Fruit fly (Drosophila melanogaster) whole organism, embryonic: ENCODE measurements around the gene CG31139.

Source experiments
- CG10147 ChIP-seq: fragments of 200-800 bp; sonication (Bioruptor generic); optimal IDR thresholded peaks from 2 replicates; lab custom pipeline; 2019; ENCODE audit warnings: missing biosample characterization, mild to moderate bottlenecking, missing genetic modification characterization, moderate library complexity
- CG10959 ChIP-seq: fragments of 200-800 bp; sonication (Bioruptor generic); IDR thresholded peaks from 2 replicates; pipeline ENCODE4 v1.3.6; 2022; ENCODE audit warnings: missing biosample characterization, missing genetic modification characterization
- CG11696 ChIP-seq: fragments of 200-800 bp; sonication (Bioruptor generic); IDR thresholded peaks from 2 replicates; pipeline ENCODE4 v1.3.6; 2022; ENCODE audit warnings: missing biosample characterization, missing genetic modification characterization
- CG12942 ChIP-seq: fragments of 200-800 bp; sonication (Bioruptor generic); optimal IDR thresholded peaks from 3 replicates; lab custom pipeline; 2016; ENCODE audit warnings: missing biosample characterization, missing genetic modification characterization
- CG13624 ChIP-seq: fragments of 200-800 bp; sonication (Bioruptor generic); optimal IDR thresholded peaks from 2 replicates; lab custom pipeline; 2016; ENCODE audit warnings: missing biosample characterization, missing genetic modification characterization
- CG15479 ChIP-seq: fragments of 200-800 bp; sonication (Bioruptor generic); optimal IDR thresholded peaks from 3 replicates; lab custom pipeline; 2019; ENCODE audit warnings: missing biosample characterization, mild to moderate bottlenecking, missing genetic modification characterization, moderate library complexity
- CG15696 ChIP-seq: fragments of 200-800 bp; sonication (Bioruptor generic); optimal IDR thresholded peaks from 2 replicates; lab custom pipeline; 2019; ENCODE audit warnings: missing biosample characterization, mild to moderate bottlenecking, missing genetic modification characterization, moderate library complexity
- CG1602 ChIP-seq: fragments of 200-800 bp; sonication (Bioruptor generic); optimal IDR thresholded peaks from 3 replicates; lab custom pipeline; 2016; ENCODE audit warnings: missing biosample characterization, missing genetic modification characterization
- CG1647 ChIP-seq: fragments of 200-800 bp; sonication (Bioruptor generic); optimal IDR thresholded peaks from 3 replicates; lab custom pipeline; 2016; ENCODE audit warnings: missing biosample characterization, missing genetic modification characterization
- CG18262 ChIP-seq: fragments of 200-800 bp; optimal IDR thresholded peaks from 3 replicates; lab custom pipeline; 2019; ENCODE audit warnings: missing biosample characterization, mild to moderate bottlenecking, missing genetic modification characterization, moderate library complexity
- CG18599 ChIP-seq: fragments of 200-800 bp; sonication (Bioruptor generic); optimal IDR thresholded peaks from 3 replicates; lab custom pipeline; 2017; ENCODE audit warnings: missing biosample characterization, missing genetic modification characterization, mild to moderate bottlenecking, moderate library complexity, missing genetic modification reagents
- CG2116 ChIP-seq: fragments of 200-800 bp; sonication (Bioruptor generic); optimal IDR thresholded peaks from 3 replicates; lab custom pipeline; 2018; ENCODE audit warnings: missing biosample characterization, mild to moderate bottlenecking, missing genetic modification characterization
- CG2129 ChIP-seq: fragments of 200-800 bp; sonication (Bioruptor generic); IDR thresholded peaks from 2 replicates; pipeline ENCODE4 v1.3.6; 2022; ENCODE audit warnings: missing biosample characterization, missing genetic modification characterization; ENCODE audit not compliant: partially characterized antibody
- CG2875 ChIP-seq: fragments of 200-800 bp; sonication (Bioruptor generic); optimal IDR thresholded peaks from 2 replicates; lab custom pipeline; 2017; ENCODE audit warnings: missing biosample characterization, mild to moderate bottlenecking, missing genetic modification characterization, missing genetic modification reagents
- CG30431 ChIP-seq: fragments of 200-800 bp; sonication (Bioruptor generic); optimal IDR thresholded peaks from 2 replicates; lab custom pipeline; 2017; ENCODE audit warnings: missing biosample characterization, missing genetic modification characterization
- CG3163 ChIP-seq: fragments of 200-800 bp; sonication (Bioruptor generic); optimal IDR thresholded peaks from 3 replicates; lab custom pipeline; 2016; ENCODE audit warnings: missing biosample characterization, missing genetic modification characterization
- CG32767 ChIP-seq: fragments of 200-800 bp; sonication (Bioruptor generic); IDR thresholded peaks from 2 replicates; pipeline ENCODE4 v1.3.6; 2022; ENCODE audit warnings: missing biosample characterization, missing genetic modification characterization
- CG4328 ChIP-seq: fragments of 200-800 bp; sonication (Bioruptor generic); optimal IDR thresholded peaks from 3 replicates; lab custom pipeline; 2017; ENCODE audit warnings: missing biosample characterization, missing genetic modification reagents, missing genetic modification characterization
- CG6175 ChIP-seq: fragments of 200-800 bp; sonication (Bioruptor generic); IDR thresholded peaks from 3 replicates; pipeline ENCODE4 v1.3.6; 2022; ENCODE audit warnings: missing biosample characterization, missing genetic modification characterization
- CG6254 ChIP-seq: fragments of 200-800 bp; sonication (Bioruptor generic); optimal IDR thresholded peaks from 3 replicates; lab custom pipeline; 2017; ENCODE audit warnings: mild to moderate bottlenecking, missing biosample characterization, missing genetic modification reagents, missing genetic modification characterization
- CG6272 ChIP-seq: fragments of 200-800 bp; sonication (Bioruptor generic); IDR thresholded peaks from 2 replicates; pipeline ENCODE4 v1.3.6; 2022; ENCODE audit warnings: missing biosample characterization, missing genetic modification characterization
- CG6854 ChIP-seq: fragments of 200-800 bp; sonication (Bioruptor generic); optimal IDR thresholded peaks from 3 replicates; lab custom pipeline; 2017; ENCODE audit warnings: missing biosample characterization, mild to moderate bottlenecking, missing genetic modification characterization
- CG7372 ChIP-seq: fragments of 200-800 bp; sonication (Bioruptor generic); IDR thresholded peaks from 2 replicates; pipeline ENCODE4 v1.3.6; 2022; ENCODE audit warnings: missing biosample characterization, missing genetic modification characterization
- CG9797 ChIP-seq: fragments of 200-800 bp; sonication (Bioruptor generic); optimal IDR thresholded peaks from 3 replicates; lab custom pipeline; 2018; ENCODE audit warnings: missing biosample characterization, mild to moderate bottlenecking, missing genetic modification characterization
- CoRest ChIP-seq: fragments of 200-800 bp; sonication (Bioruptor generic); optimal IDR thresholded peaks from 3 replicates; lab custom pipeline; 2018; ENCODE audit warnings: missing biosample characterization, mild to moderate bottlenecking, missing genetic modification characterization, moderate library complexity
- D ChIP-seq, 2 experiments: fragments of 200-800 bp in 1 of 2; fragments of >200 bp in 1 of 2; sonication (Bioruptor generic) in 1 of 2; optimal IDR thresholded peaks; 2 replicates in 1 of 2; 3 replicates in 1 of 2; lab custom pipeline; 2017; ENCODE audit warnings: mild to moderate bottlenecking in 1 of 2, missing biosample characterization in 1 of 2, missing genetic modification characterization in 1 of 2, missing genetic modification reagents in 1 of 2
- D19A ChIP-seq: fragments of 200-800 bp; optimal IDR thresholded peaks from 3 replicates; lab custom pipeline; 2019; ENCODE audit warnings: missing biosample characterization, mild to moderate bottlenecking, missing genetic modification characterization, moderate library complexity
- H2.0 ChIP-seq: fragments of 200-800 bp; sonication (Bioruptor generic); IDR thresholded peaks from 2 replicates; pipeline ENCODE4 v1.3.6; 2022; ENCODE audit warnings: missing biosample characterization, missing genetic modification characterization
- Lim3 ChIP-seq: fragments of 200-800 bp; sonication (Bioruptor generic); IDR thresholded peaks from 2 replicates; pipeline ENCODE4 v1.3.6; 2022; ENCODE audit warnings: missing biosample characterization, missing genetic modification characterization
- Oaz ChIP-seq: fragments of 200-800 bp; sonication (Bioruptor generic); IDR thresholded peaks from 2 replicates; pipeline ENCODE4 v1.3.6; 2022; ENCODE audit warnings: missing biosample characterization, missing genetic modification characterization
- PHDP ChIP-seq: fragments of 200-800 bp; sonication (Bioruptor generic); optimal IDR thresholded peaks from 3 replicates; lab custom pipeline; 2018; ENCODE audit warnings: missing biosample characterization, mild to moderate bottlenecking, missing genetic modification characterization, moderate library complexity
- Spps ChIP-seq: fragments of 200-800 bp; sonication (Bioruptor generic); optimal IDR thresholded peaks from 2 replicates; lab custom pipeline; 2018; ENCODE audit warnings: missing biosample characterization, mild to moderate bottlenecking, missing genetic modification characterization
- Sry-δ ChIP-seq: fragments of 200-800 bp; sonication (Bioruptor generic); optimal IDR thresholded peaks from 2 replicates; lab custom pipeline; 2016; ENCODE audit warnings: missing biosample characterization, missing genetic modification characterization
- ase ChIP-seq: fragments of 200-800 bp; sonication (Bioruptor generic); IDR thresholded peaks from 3 replicates; pipeline ENCODE4 v1.3.6; 2022; ENCODE audit warnings: missing biosample characterization, missing genetic modification characterization
- croc ChIP-seq: fragments of 200-800 bp; sonication (Bioruptor generic); conservative IDR thresholded peaks from 3 replicates; pipeline ENCODE4 v1.3.6; 2022; ENCODE audit warnings: missing biosample characterization, missing genetic modification characterization
- fru ChIP-seq: fragments of >200 bp; optimal IDR thresholded peaks from 2 replicates; lab custom pipeline; 2017
- gce ChIP-seq: fragments of 200-800 bp; sonication (Bioruptor generic); IDR thresholded peaks from 3 replicates; pipeline ENCODE4 v1.3.6; 2022; ENCODE audit warnings: missing biosample characterization, missing genetic modification characterization
- gro ChIP-seq: fragments of 200-800 bp; sonication (Bioruptor generic); optimal IDR thresholded peaks from 2 replicates; lab custom pipeline; 2016; ENCODE audit warnings: missing biosample characterization, missing genetic modification characterization
- kah ChIP-seq: fragments of 200-800 bp; sonication (Bioruptor generic); optimal IDR thresholded peaks from 2 replicates; lab custom pipeline; 2018; ENCODE audit warnings: missing biosample characterization, mild to moderate bottlenecking, missing genetic modification characterization
- lola ChIP-seq, 3 experiments: fragments of >200 bp in 2 of 3; fragments of 200-800 bp in 1 of 3; sonication (Bioruptor generic) in 1 of 3; optimal IDR thresholded peaks; 2 replicates each; lab custom pipeline; 2017 to 2019; ENCODE audit warnings: missing biosample characterization in 3 of 3, missing genetic modification characterization in 3 of 3, mild to moderate bottlenecking in 1 of 3, moderate library complexity in 1 of 3
- mirr ChIP-seq: fragments of 200-800 bp; sonication (Bioruptor generic); optimal IDR thresholded peaks from 3 replicates; lab custom pipeline; 2018; ENCODE audit warnings: missing biosample characterization, mild to moderate bottlenecking, missing genetic modification characterization
- otp ChIP-seq: fragments of 200-800 bp; sonication (Bioruptor generic); IDR thresholded peaks from 3 replicates; pipeline ENCODE4, ENCODE4 v1.3.6; 2022; ENCODE audit warnings: missing biosample characterization, missing genetic modification characterization
- pfk ChIP-seq: fragments of 200-800 bp; sonication (Bioruptor generic); optimal IDR thresholded peaks from 2 replicates; lab custom pipeline; 2018; ENCODE audit warnings: missing biosample characterization, mild to moderate bottlenecking, missing genetic modification characterization, moderate library complexity
- pnt ChIP-seq: fragments of 200-800 bp; sonication (Bioruptor generic); optimal IDR thresholded peaks from 3 replicates; lab custom pipeline; 2016; ENCODE audit warnings: missing biosample characterization, missing genetic modification characterization
- schlank ChIP-seq: fragments of 200-800 bp; sonication (Bioruptor generic); optimal IDR thresholded peaks from 2 replicates; lab custom pipeline; 2018; ENCODE audit warnings: missing biosample characterization, mild to moderate bottlenecking, missing genetic modification characterization
- seq ChIP-seq: fragments of 200-800 bp; sonication (Bioruptor generic); IDR thresholded peaks from 2 replicates; pipeline ENCODE4 v1.3.6; 2022; ENCODE audit warnings: missing biosample characterization, missing genetic modification characterization
- sima ChIP-seq: fragments of 200-800 bp; sonication (Bioruptor generic); optimal IDR thresholded peaks from 2 replicates; lab custom pipeline; 2016; ENCODE audit warnings: missing biosample characterization, missing genetic modification characterization
- tgo ChIP-seq: fragments of 200-800 bp; sonication (Bioruptor generic); IDR thresholded peaks from 3 replicates; pipeline ENCODE4 v1.3.6; 2022; ENCODE audit warnings: missing biosample characterization, missing genetic modification characterization
- vvl ChIP-seq: fragments of 200-800 bp; sonication (Bioruptor generic); IDR thresholded peaks from 2 replicates; pipeline ENCODE4 v1.3.6; 2022; ENCODE audit warnings: missing biosample characterization, missing genetic modification characterization
- zf30C ChIP-seq: fragments of 200-800 bp; sonication (Bioruptor generic); optimal IDR thresholded peaks from 3 replicates; lab custom pipeline; 2018; ENCODE audit warnings: missing biosample characterization, mild to moderate bottlenecking, missing genetic modification characterization

CG31139 gene

dm6 chr3R:22750534-22750947 lies 1.7 kb upstream of the CG31139 start, which contains the start of the genes rumi, CG7029 and Usp12-46 (continued):
- TF ChIP-seq ase, result peak; percentile 81
- peak; percentile 87 for TF ChIP-seq CG15696 (tag; lab: Kevin White, UChicago)
- TF ChIP-seq CG18262, result peak; percentile 83
- peak; percentile 38 for TF ChIP-seq pfk (GFP tag; lab: Kevin White, UChicago)
- TF ChIP-seq CG10147 (GFP tag; lab: Kevin White, UChicago), result peak; percentile 81
- no peak for TF ChIP-seq zf30C (GFP tag; lab: Kevin White, UChicago)
- TF ChIP-seq CoRest (tag; lab: Kevin White, UChicago), result peak; percentile 87
- peak; percentile 64 for TF ChIP-seq CG2129 (GFP tag; lab: Robert Waterston, UW)
- peak; percentile 76 for TF ChIP-seq CG4328 (GFP tag; lab: Kevin White, UChicago)
- peak; percentile 59 for TF ChIP-seq schlank (tag; lab: Kevin White, UChicago)
- TF ChIP-seq CG2875 (GFP tag; lab: Kevin White, UChicago), result peak; percentile 46
- 0 out of 2 replicates have a peak, but pooled peaks have one; percentile 55 for TF ChIP-seq seq (GFP tag; lab: Robert Waterston, UW)
- peak; percentile 83 for TF ChIP-seq H2.0 (GFP tag; lab: Robert Waterston, UW)
- TF ChIP-seq CG11696, result peak; percentile 53; the same call in 1 of the 2 replicates
- peak; percentile 80 for TF ChIP-seq tgo
- TF ChIP-seq PHDP (tag; lab: Kevin White, UChicago), result peak; percentile 85
- TF ChIP-seq kah (GFP tag; lab: Kevin White, UChicago), result no peak
- peak; percentile 72; the same call in 2 of the 3 replicates for TF ChIP-seq otp (GFP tag; lab: Robert Waterston, UW)
- TF ChIP-seq CG6175 (GFP tag; lab: Robert Waterston, UW), result peak; percentile 52; the same call in 2 of the 3 replicates
- TF ChIP-seq CG1647 (GFP tag; lab: Kevin White, UChicago), result peak; percentile 90
- TF ChIP-seq sima, result no peak
- TF ChIP-seq CG6254 (GFP tag; lab: Kevin White, UChicago), result peak; percentile 72
- peak; percentile 60 for TF ChIP-seq croc
- TF ChIP-seq CG3163 (GFP tag; lab: Kevin White, UChicago), result peak; percentile 81
- no peak for TF ChIP-seq fru
- TF ChIP-seq CG6272 (GFP tag; lab: Robert Waterston, UW), result peak; percentile 76
- TF ChIP-seq CG13624 (GFP tag; lab: Kevin White, UChicago), result peak; percentile 89
- no peak for TF ChIP-seq D (optimal IDR thresholded peaks at IDR 0.05; lab: Kevin White, UChicago)
- peak; percentile 69 for TF ChIP-seq D (GFP tag; optimal IDR thresholded peaks at IDR 0.05; lab: Kevin White, UChicago)
- no peak for TF ChIP-seq CG6854 (GFP tag; lab: Kevin White, UChicago)
- peak; percentile 91 for TF ChIP-seq gro (GFP tag; lab: Kevin White, UChicago)
- peak; percentile 69 for TF ChIP-seq mirr (GFP tag; lab: Kevin White, UChicago)
- peak; percentile 81 for TF ChIP-seq gce (GFP tag; lab: Robert Waterston, UW)
- peak; percentile 76 for TF ChIP-seq CG12942 (GFP tag; lab: Kevin White, UChicago)
- TF ChIP-seq CG15479 (GFP tag; lab: Kevin White, UChicago), result no peak
- peak; percentile 85 for TF ChIP-seq CG32767
- peak; percentile 48; the same call in 1 of the 2 replicates for TF ChIP-seq Lim3 (GFP tag; lab: Robert Waterston, UW)
- peak in 1 of 3 experiments; percentile 84 for TF ChIP-seq lola (GFP tag; optimal IDR thresholded peaks at IDR 0.05; lab: Kevin White, UChicago)
- TF ChIP-seq pnt, result peak; percentile 80
- TF ChIP-seq CG10959, result peak; percentile 73
- peak; percentile 41 for TF ChIP-seq CG9797 (GFP tag; lab: Kevin White, UChicago)
- TF ChIP-seq vvl (GFP tag; lab: Robert Waterston, UW), result peak; percentile 94
- TF ChIP-seq CG1602 (GFP tag; lab: Kevin White, UChicago), result peak; percentile 90
- peak; percentile 76 for TF ChIP-seq CG2116 (GFP tag; lab: Kevin White, UChicago)
- peak; percentile 83 for TF ChIP-seq CG18599
- TF ChIP-seq Sry-δ (GFP tag; lab: Kevin White, UChicago), result peak; percentile 82
- TF ChIP-seq Oaz (GFP tag; lab: Robert Waterston, UW), result peak; percentile 77
- TF ChIP-seq CG7372 (GFP tag; lab: Robert Waterston, UW), result peak; percentile 82
- TF ChIP-seq D19A, result no peak
- TF ChIP-seq Spps (tag; lab: Kevin White, UChicago), result peak; percentile 67
- peak; percentile 72 for TF ChIP-seq CG30431 (GFP tag; lab: Kevin White, UChicago)
